Worm (Caenorhabditis elegans): ENCODE measurements around the gene F18E9.1.

The F18E9.1 gene

ce11 chrX:8581447-8581846, 19.9 kb upstream of the F18E9.1 start, which contains the start of gene F18E9.8:
F18E9.8 (minus strand) TSS chrX:8581547.
- TF ChIP-seq hmbx-1 (tag; optimal IDR thresholded peaks at IDR 0.05) (no peak), F13C5.2 (tag; optimal IDR thresholded peaks at IDR 0.05) (no peak), ceh-36 (tag; optimal IDR thresholded peaks at IDR 0.05) (no peak), aly-1 (tag; optimal IDR thresholded peaks at IDR 0.05) (no peak)

DNA sequence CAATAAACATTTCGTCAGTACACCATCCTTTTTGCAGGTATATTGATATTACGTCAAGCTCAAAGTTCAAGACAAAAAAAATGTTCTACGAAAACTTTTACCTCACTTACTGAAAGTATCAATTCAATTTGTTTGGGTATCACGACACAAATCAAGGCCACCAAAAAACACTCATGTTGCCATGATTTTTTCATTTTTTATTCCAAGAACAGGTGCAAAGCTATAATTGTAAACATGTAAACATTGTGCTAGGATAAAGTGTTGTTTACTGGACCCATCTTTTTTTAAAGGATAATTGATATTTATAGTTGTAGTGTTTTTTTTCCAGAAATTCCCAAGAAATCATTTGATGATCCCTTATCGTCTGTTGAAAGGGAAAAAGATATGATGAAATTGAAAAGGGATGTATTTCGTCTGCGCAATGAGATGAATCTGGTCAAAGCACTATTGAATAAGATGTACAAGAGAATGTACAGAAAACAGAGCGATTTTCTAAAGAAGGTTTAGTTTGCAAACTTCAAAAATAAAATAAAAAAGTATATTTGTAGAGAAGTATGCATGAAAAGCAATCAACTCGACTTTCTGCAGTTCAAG, 18.5 kb upstream of the F18E9.1 start:
- no peak for TF ChIP-seq tbx-37 (GFP tag; conservative IDR thresholded peaks at IDR 0.05)
- no peak for TF ChIP-seq flt-1 (GFP tag; IDR thresholded peaks at IDR 0.05)
- TF ChIP-seq sea-1 (GFP tag; conservative IDR thresholded peaks at IDR 0.05) = no peak
- TF ChIP-seq ama-1 (optimal IDR thresholded peaks at IDR 0.05) = no peak
- no peak for TF ChIP-seq scrt-1 (GFP tag; IDR thresholded peaks at IDR 0.05)
- TF ChIP-seq aly-1 (tag; optimal IDR thresholded peaks at IDR 0.05) = no peak
- no peak for TF ChIP-seq F13C5.2 (tag; optimal IDR thresholded peaks at IDR 0.05)
- no peak for TF ChIP-seq pes-1 (GFP tag; IDR thresholded peaks at IDR 0.05)
- TF ChIP-seq ceh-13 (GFP tag; optimal IDR thresholded peaks at IDR 0.05) = no peak
- TF ChIP-seq ceh-36 (tag; optimal IDR thresholded peaks at IDR 0.05) = no peak
- TF ChIP-seq tbx-11 (GFP tag; IDR thresholded peaks at IDR 0.05) = no peak
- TF ChIP-seq hmbx-1 (tag; optimal IDR thresholded peaks at IDR 0.05) = no peak
- no peak for TF ChIP-seq B0310.2 (tag; optimal IDR thresholded peaks at IDR 0.05)
- no peak for TF ChIP-seq tra-4 (tag; optimal IDR thresholded peaks at IDR 0.05)
- TF ChIP-seq ets-7 (tag; optimal IDR thresholded peaks at IDR 0.05) = no peak
- TF ChIP-seq hnd-1 (tag; optimal IDR thresholded peaks at IDR 0.05) = no peak
- no peak for TF ChIP-seq hmg-4 (GFP tag; optimal IDR thresholded peaks at IDR 0.05)

DNA sequence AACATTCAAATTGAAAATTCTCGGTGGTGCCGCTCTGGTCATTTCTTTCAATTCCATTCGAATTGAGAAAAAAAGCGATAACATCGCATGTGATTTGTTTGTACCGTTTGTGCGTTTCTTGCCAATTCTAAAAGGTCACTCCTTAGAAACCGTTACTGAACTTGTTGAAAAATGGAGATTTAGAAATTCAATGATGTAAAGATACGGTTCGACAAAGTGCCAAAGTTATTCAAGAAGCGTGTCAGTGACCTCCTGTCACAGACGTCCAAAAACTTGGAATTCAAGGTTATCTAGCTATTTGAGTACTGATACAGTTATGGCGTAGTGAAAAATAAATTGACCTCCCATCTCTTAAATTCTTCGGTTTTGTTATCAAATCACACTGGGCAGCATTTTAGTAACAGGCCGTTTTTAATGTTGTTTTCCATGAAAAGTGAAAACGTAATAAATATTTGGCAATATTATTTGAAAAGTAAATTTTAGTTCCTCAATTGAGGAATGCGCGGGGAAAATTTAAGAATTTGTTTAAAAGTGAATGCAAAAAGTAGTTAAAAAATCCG, 16.4 kb upstream of the F18E9.1 start:
- TF ChIP-seq ceh-13 (GFP tag; optimal IDR thresholded peaks at IDR 0.05) (no peak), ets-7 (tag; optimal IDR thresholded peaks at IDR 0.05) (no peak), tra-4 (tag; optimal IDR thresholded peaks at IDR 0.05) (no peak), tbx-37 (GFP tag; conservative IDR thresholded peaks at IDR 0.05) (no peak), tbx-11 (GFP tag; IDR thresholded peaks at IDR 0.05) (no peak)

DNA sequence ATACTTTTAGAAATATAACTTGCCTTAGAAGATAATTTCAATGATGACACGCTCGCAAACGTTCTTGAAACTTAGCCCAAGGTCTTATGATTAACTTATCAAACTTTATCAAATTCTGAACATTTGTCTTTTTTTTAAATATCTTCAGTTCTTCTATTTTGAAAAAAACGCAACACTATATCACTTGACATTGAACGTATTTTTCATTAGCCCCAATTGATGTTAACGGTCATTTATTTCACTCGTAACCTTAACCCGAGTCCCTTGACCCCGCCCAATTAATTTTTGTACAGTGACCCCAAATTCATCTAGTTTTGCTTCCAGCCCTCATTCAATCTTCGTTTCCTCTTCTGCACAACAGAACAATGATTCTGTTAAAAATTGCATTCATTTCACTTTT, 15.5 kb upstream of the F18E9.1 start, which contains the start of gene F18E9.3:
F18E9.3 (plus strand) TSS at position 311 of the 400 bp plus-strand sequence.
- TF ChIP-seq F13C5.2 (tag; optimal IDR thresholded peaks at IDR 0.05) (no peak), ceh-13 (GFP tag; optimal IDR thresholded peaks at IDR 0.05) (no peak), flt-1 (GFP tag; IDR thresholded peaks at IDR 0.05) (no peak), aly-1 (tag; optimal IDR thresholded peaks at IDR 0.05) (no peak), tbx-37 (GFP tag; conservative IDR thresholded peaks at IDR 0.05) (no peak), B0310.2 (tag; optimal IDR thresholded peaks at IDR 0.05) (no peak)

- no peak for TF ChIP-seq B0310.2 (tag; optimal IDR thresholded peaks at IDR 0.05)
- TF ChIP-seq hmg-4 (GFP tag; optimal IDR thresholded peaks at IDR 0.05) = no peak
- TF ChIP-seq tbx-37 (GFP tag; conservative IDR thresholded peaks at IDR 0.05) = no peak
These were observed 8.5 kb upstream of the F18E9.1 start, which contains the start of gene nlp-7 for ce11 chrX:8592881-8593280. nlp-7 (plus strand) TSS chrX:8593181.

DNA sequence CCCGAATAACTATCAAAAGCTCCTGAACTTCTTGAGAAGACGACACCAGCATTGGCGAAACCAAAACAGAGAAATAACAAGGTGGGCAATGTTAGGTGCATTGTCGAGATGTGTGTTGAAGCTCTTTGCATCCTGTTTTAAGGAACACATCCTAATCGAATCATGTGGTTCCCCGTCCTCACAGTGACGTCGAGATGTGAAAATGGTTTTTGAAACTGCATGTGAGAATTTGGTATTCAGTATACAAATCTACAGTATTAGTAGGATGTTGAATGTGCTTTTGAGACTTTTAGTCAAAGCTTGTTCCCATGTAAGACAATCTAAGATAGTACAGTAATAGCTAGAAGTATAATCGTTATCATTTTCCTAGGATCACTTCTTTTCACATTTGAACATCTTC, 3.7 kb upstream of the F18E9.1 start, which contains the start of gene F18E9.7:
F18E9.7 (minus strand) TSS at position 101 of the 400 bp plus-strand sequence.
- TF ChIP-seq ama-1 (optimal IDR thresholded peaks at IDR 0.05) = no peak

- no peak for TF ChIP-seq ceh-13 (GFP tag; optimal IDR thresholded peaks at IDR 0.05)
- TF ChIP-seq tbx-11 (GFP tag; IDR thresholded peaks at IDR 0.05) = no peak
These were observed 2.8 kb upstream of the F18E9.1 start for ce11 chrX:8598491-8598890.

DNA sequence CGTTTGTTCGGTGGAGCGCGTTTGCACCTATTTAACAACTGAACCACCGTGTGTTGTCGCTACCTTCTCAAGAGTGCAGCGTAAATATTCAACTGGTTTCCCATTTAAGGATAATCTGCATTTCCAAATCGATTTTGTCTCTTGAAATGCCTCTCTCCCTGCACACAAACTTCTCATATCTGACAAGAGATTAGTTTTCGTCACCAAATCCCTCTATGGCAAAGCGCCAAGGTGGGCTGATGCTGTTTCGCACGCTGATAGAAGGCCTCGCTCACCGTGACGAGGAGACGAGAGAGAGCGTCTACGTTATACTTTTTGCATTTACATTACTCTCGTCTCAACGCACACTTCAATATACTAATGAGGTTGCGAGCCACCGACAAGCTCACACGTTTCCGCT, 1.6 kb upstream of the F18E9.1 start:
- TF ChIP-seq tra-4 (tag; optimal IDR thresholded peaks at IDR 0.05) = no peak
- TF ChIP-seq pes-1 (GFP tag; IDR thresholded peaks at IDR 0.05) = no peak
- no peak for TF ChIP-seq tbx-11 (GFP tag; IDR thresholded peaks at IDR 0.05)
- no peak for TF ChIP-seq B0310.2 (tag; optimal IDR thresholded peaks at IDR 0.05)
- no peak for TF ChIP-seq F13C5.2 (tag; optimal IDR thresholded peaks at IDR 0.05)
- TF ChIP-seq tbx-37 (GFP tag; conservative IDR thresholded peaks at IDR 0.05) = no peak
- no peak for TF ChIP-seq hmbx-1 (tag; optimal IDR thresholded peaks at IDR 0.05)
- no peak for TF ChIP-seq ets-7 (tag; optimal IDR thresholded peaks at IDR 0.05)
- TF ChIP-seq sea-1 (GFP tag; conservative IDR thresholded peaks at IDR 0.05) = no peak
- TF ChIP-seq hnd-1 (tag; optimal IDR thresholded peaks at IDR 0.05) = no peak
- TF ChIP-seq flt-1 (GFP tag; IDR thresholded peaks at IDR 0.05) = no peak
- no peak for TF ChIP-seq scrt-1 (GFP tag; IDR thresholded peaks at IDR 0.05)
- no peak for TF ChIP-seq ceh-13 (GFP tag; optimal IDR thresholded peaks at IDR 0.05)
- no peak for TF ChIP-seq ceh-36 (tag; optimal IDR thresholded peaks at IDR 0.05)
- TF ChIP-seq hmg-4 (GFP tag; optimal IDR thresholded peaks at IDR 0.05) = no peak

Measured in whole organism, early embryonic.